Worm (Caenorhabditis elegans): Measurements from ENCODE around the gene C46F11.5.
A peak's percentile ranks its signal among the peaks of the same experiment; 100 is the strongest.

ce11 chrIII:3637251-3637989 lies 20.0 kb downstream of the C46F11.5 start:
- TF ChIP-seq elt-3 (tag; optimal IDR thresholded peaks at IDR 0.05) (no peak), aly-2 (tag; optimal IDR thresholded peaks at IDR 0.05) (no peak), nhr-11 (tag; optimal IDR thresholded peaks at IDR 0.05) (no peak), pqm-1 (tag; optimal IDR thresholded peaks at IDR 0.05) (no peak), skn-1 (tag; optimal IDR thresholded peaks at IDR 0.05) (no peak), ama-1 (optimal IDR thresholded peaks at IDR 0.05) (no peak), fkh-10 (GFP tag; optimal IDR thresholded peaks at IDR 0.05) (no peak), snpc-4 (tag; optimal IDR thresholded peaks at IDR 0.05) (no peak), elt-2 (tag; optimal IDR thresholded peaks at IDR 0.05) (peak; percentile 6), ceh-82 (tag; optimal IDR thresholded peaks at IDR 0.05) (no peak)

Measured in whole organism, L3 larva.